Fruit fly (Drosophila melanogaster) whole organism, embryonic: Measurements from ENCODE around the gene Hmt4-20.

Experiments
- Awh ChIP-seq: fragments of 200-800 bp; sonication (Bioruptor generic); IDR thresholded peaks from 2 replicates; pipeline ENCODE4, ENCODE4 v1.3.6; 2022; ENCODE audit warnings: missing biosample characterization, missing genetic modification characterization
- CG10431 ChIP-seq: fragments of 200-800 bp; sonication (Bioruptor generic); optimal IDR thresholded peaks from 3 replicates; lab custom pipeline; 2018; ENCODE audit warnings: missing biosample characterization, mild to moderate bottlenecking, missing genetic modification characterization
- CG11085 ChIP-seq: fragments of 200-800 bp; sonication (Bioruptor generic); IDR thresholded peaks from 2 replicates; pipeline ENCODE4 v1.3.6; 2022; ENCODE audit warnings: missing biosample characterization, missing genetic modification characterization
- CG11560 ChIP-seq: fragments of 200-800 bp; sonication (Bioruptor generic); IDR thresholded peaks from 3 replicates; pipeline ENCODE4 v1.3.6; 2022; ENCODE audit warnings: missing biosample characterization, missing genetic modification characterization
- CG12219 ChIP-seq: fragments of 200-800 bp; sonication (Bioruptor generic); optimal IDR thresholded peaks from 3 replicates; lab custom pipeline; 2018; ENCODE audit warnings: missing biosample characterization, mild to moderate bottlenecking, missing genetic modification characterization
- CG13894 ChIP-seq: fragments of 200-800 bp; sonication (Bioruptor generic); optimal IDR thresholded peaks from 3 replicates; lab custom pipeline; 2018; ENCODE audit warnings: missing biosample characterization, mild to moderate bottlenecking, missing genetic modification characterization, moderate library complexity
- CG16813 ChIP-seq: fragments of 200-800 bp; sonication (Bioruptor generic); IDR thresholded peaks from 3 replicates; pipeline ENCODE4 v1.3.6; 2022; ENCODE audit warnings: missing biosample characterization, missing genetic modification characterization; ENCODE audit not compliant: partially characterized antibody
- CG17186 ChIP-seq: fragments of 200-800 bp; sonication (Bioruptor generic); optimal IDR thresholded peaks from 3 replicates; lab custom pipeline; 2017; ENCODE audit warnings: missing biosample characterization, missing genetic modification reagents, missing genetic modification characterization
- CG17802 ChIP-seq: fragments of 200-800 bp; sonication (Bioruptor generic); optimal IDR thresholded peaks from 2 replicates; lab custom pipeline; 2018; ENCODE audit warnings: missing biosample characterization, mild to moderate bottlenecking, missing genetic modification characterization, moderate library complexity
- CG17829 ChIP-seq: fragments of 200-800 bp; optimal IDR thresholded peaks from 2 replicates; lab custom pipeline; 2019; ENCODE audit warnings: missing biosample characterization, mild to moderate bottlenecking, missing genetic modification characterization, moderate library complexity
- CG18764 ChIP-seq: fragments of 200-800 bp; sonication (Bioruptor generic); optimal IDR thresholded peaks from 3 replicates; lab custom pipeline; 2016; ENCODE audit warnings: missing biosample characterization, missing genetic modification characterization
- CG2129 ChIP-seq: fragments of 200-800 bp; sonication (Bioruptor generic); IDR thresholded peaks from 2 replicates; pipeline ENCODE4 v1.3.6; 2022; ENCODE audit warnings: missing biosample characterization, missing genetic modification characterization; ENCODE audit not compliant: partially characterized antibody
- CG31441 ChIP-seq: fragments of 200-800 bp; sonication (Bioruptor generic); IDR thresholded peaks from 2 replicates; pipeline ENCODE4 v1.3.6; 2022; ENCODE audit warnings: missing biosample characterization, missing genetic modification characterization
- CG42726 ChIP-seq: fragments of 200-800 bp; sonication (Bioruptor generic); IDR thresholded peaks from 2 replicates; pipeline ENCODE4 v1.3.6; 2022; ENCODE audit warnings: missing biosample characterization, missing genetic modification characterization; ENCODE audit not compliant: partially characterized antibody
- CG4730 ChIP-seq: fragments of 200-800 bp; sonication (Bioruptor generic); IDR thresholded peaks from 2 replicates; pipeline ENCODE4 v1.3.6; 2022; ENCODE audit warnings: missing biosample characterization, missing genetic modification characterization
- CG6175 ChIP-seq: fragments of 200-800 bp; sonication (Bioruptor generic); IDR thresholded peaks from 3 replicates; pipeline ENCODE4 v1.3.6; 2022; ENCODE audit warnings: missing biosample characterization, missing genetic modification characterization
- CG6854 ChIP-seq: fragments of 200-800 bp; sonication (Bioruptor generic); optimal IDR thresholded peaks from 3 replicates; lab custom pipeline; 2017; ENCODE audit warnings: missing biosample characterization, mild to moderate bottlenecking, missing genetic modification characterization
- CG7987 ChIP-seq: fragments of 200-800 bp; sonication (Bioruptor generic); optimal IDR thresholded peaks from 2 replicates; lab custom pipeline; 2018; ENCODE audit warnings: missing biosample characterization, mild to moderate bottlenecking, missing genetic modification characterization, moderate library complexity
- CG9727 ChIP-seq: fragments of 200-800 bp; sonication (Bioruptor generic); optimal IDR thresholded peaks from 3 replicates; lab custom pipeline; 2017; ENCODE audit warnings: missing biosample characterization, mild to moderate bottlenecking, missing genetic modification characterization
- Dll ChIP-seq: fragments of 200-800 bp; sonication (Bioruptor generic); IDR thresholded peaks from 4 replicates; pipeline ENCODE4 v1.3.6; 2022; ENCODE audit warnings: missing biosample characterization, missing genetic modification characterization; ENCODE audit not compliant: partially characterized antibody
- Ets65A ChIP-seq: fragments of 200-800 bp; sonication (Bioruptor generic); peaks from one replicate; lab custom pipeline; 2016; ENCODE audit warnings: missing biosample characterization, missing genetic modification characterization
- Fer1 ChIP-seq: fragments of 200-800 bp; sonication (Bioruptor generic); optimal IDR thresholded peaks from 2 replicates; lab custom pipeline; 2017; ENCODE audit warnings: missing biosample characterization, mild to moderate bottlenecking, missing genetic modification characterization
- HLHmδ ChIP-seq: fragments of 200-800 bp; sonication (Bioruptor generic); optimal IDR thresholded peaks from 2 replicates; lab custom pipeline; 2018; ENCODE audit warnings: missing biosample characterization, mild to moderate bottlenecking, missing genetic modification characterization, moderate library complexity
- Hr39 ChIP-seq: fragments of >200 bp; optimal IDR thresholded peaks from 2 replicates; lab custom pipeline; 2017
- Mad ChIP-seq: fragments of 200-800 bp; sonication (Bioruptor generic); optimal IDR thresholded peaks from 2 replicates; lab custom pipeline; 2016; ENCODE audit warnings: missing biosample characterization, missing genetic modification characterization
- NC2α ChIP-seq: fragments of 200-800 bp; sonication (Bioruptor generic); optimal IDR thresholded peaks from 2 replicates; lab custom pipeline; 2016; ENCODE audit warnings: missing biosample characterization, missing genetic modification characterization
- Pdp1 ChIP-seq, 2 experiments: fragments of 200-800 bp; sonication (Bioruptor generic); optimal IDR thresholded peaks; 3 replicates each; lab custom pipeline; 2016; ENCODE audit warnings: missing biosample characterization in 2 of 2, missing genetic modification characterization in 2 of 2, mild to moderate bottlenecking in 1 of 2, moderate library complexity in 1 of 2
- Sox102F ChIP-seq: fragments of 200-800 bp; sonication (Bioruptor generic); optimal IDR thresholded peaks from 2 replicates; lab custom pipeline; 2018; ENCODE audit warnings: missing biosample characterization, mild to moderate bottlenecking, missing genetic modification characterization, moderate library complexity
- Sry-δ ChIP-seq: fragments of 200-800 bp; sonication (Bioruptor generic); optimal IDR thresholded peaks from 2 replicates; lab custom pipeline; 2016; ENCODE audit warnings: missing biosample characterization, missing genetic modification characterization
- YL-1 ChIP-seq: fragments of 200-800 bp; sonication (Bioruptor generic); optimal IDR thresholded peaks from 3 replicates; lab custom pipeline; 2017; ENCODE audit warnings: missing biosample characterization, mild to moderate bottlenecking, missing genetic modification characterization
- ac ChIP-seq: fragments of 200-800 bp; sonication (Bioruptor generic); optimal IDR thresholded peaks from 3 replicates; lab custom pipeline; 2017; ENCODE audit warnings: missing biosample characterization, mild to moderate bottlenecking, missing genetic modification characterization
- al ChIP-seq: fragments of 200-800 bp; sonication (Bioruptor generic); IDR thresholded peaks from 2 replicates; pipeline ENCODE4 v1.3.6; 2022; ENCODE audit warnings: missing biosample characterization, missing genetic modification characterization
- ato ChIP-seq: fragments of 200-800 bp; sonication (Bioruptor generic); IDR thresholded peaks from 2 replicates; pipeline ENCODE4 v1.3.6; 2022; ENCODE audit warnings: missing biosample characterization, missing genetic modification characterization; ENCODE audit not compliant: partially characterized antibody
- emc ChIP-seq: fragments of 200-800 bp; sonication (Bioruptor generic); optimal IDR thresholded peaks from 2 replicates; lab custom pipeline; 2016; ENCODE audit warnings: missing biosample characterization, missing genetic modification characterization
- gce ChIP-seq: fragments of 200-800 bp; sonication (Bioruptor generic); IDR thresholded peaks from 3 replicates; pipeline ENCODE4 v1.3.6; 2022; ENCODE audit warnings: missing biosample characterization, missing genetic modification characterization
- gem ChIP-seq: fragments of 200-800 bp; sonication (Bioruptor generic); optimal IDR thresholded peaks from 2 replicates; lab custom pipeline; 2019; ENCODE audit warnings: missing biosample characterization, mild to moderate bottlenecking, missing genetic modification characterization, moderate library complexity
- ind ChIP-seq: fragments of 200-800 bp; sonication (Bioruptor generic); optimal IDR thresholded peaks from 3 replicates; lab custom pipeline; 2016; ENCODE audit warnings: missing biosample characterization, missing genetic modification characterization
- kah ChIP-seq: fragments of 200-800 bp; sonication (Bioruptor generic); optimal IDR thresholded peaks from 2 replicates; lab custom pipeline; 2018; ENCODE audit warnings: missing biosample characterization, mild to moderate bottlenecking, missing genetic modification characterization
- ken ChIP-seq: fragments of 200-800 bp; sonication (Bioruptor generic); IDR thresholded peaks from 3 replicates; pipeline ENCODE4 v1.3.6; 2022; ENCODE audit warnings: missing biosample characterization, missing genetic modification characterization
- klu ChIP-seq: fragments of 200-800 bp; sonication (Bioruptor generic); IDR thresholded peaks from 2 replicates; pipeline ENCODE4 v1.3.6; 2022; ENCODE audit warnings: missing biosample characterization, missing genetic modification characterization
- lilli ChIP-seq: fragments of 200-800 bp; sonication (Bioruptor generic); optimal IDR thresholded peaks from 3 replicates; lab custom pipeline; 2016; ENCODE audit warnings: missing biosample characterization, missing genetic modification characterization
- nerfin-2 ChIP-seq: fragments of 200-800 bp; sonication (Bioruptor generic); IDR thresholded peaks from 2 replicates; pipeline ENCODE4 v1.3.6; 2022; ENCODE audit warnings: missing biosample characterization, missing genetic modification characterization; ENCODE audit not compliant: partially characterized antibody
- otp ChIP-seq: fragments of 200-800 bp; sonication (Bioruptor generic); IDR thresholded peaks from 3 replicates; pipeline ENCODE4, ENCODE4 v1.3.6; 2022; ENCODE audit warnings: missing biosample characterization, missing genetic modification characterization
- phol ChIP-seq: fragments of 200-800 bp; sonication (Bioruptor generic); optimal IDR thresholded peaks from 3 replicates; lab custom pipeline; 2018; ENCODE audit warnings: missing biosample characterization, mild to moderate bottlenecking, missing genetic modification characterization, moderate library complexity
- sc ChIP-seq, 3 experiments: fragments of >200 bp in 2 of 3; fragments of 200-800 bp in 1 of 3; sonication (Bioruptor generic) in 1 of 3; optimal IDR thresholded peaks; 2 replicates in 2 of 3; 3 replicates in 1 of 3; lab custom pipeline; 2017; ENCODE audit warnings: mild to moderate bottlenecking in 1 of 3, missing biosample characterization in 1 of 3, missing genetic modification characterization in 1 of 3, missing genetic modification reagents in 1 of 3
- scrt ChIP-seq: fragments of 200-800 bp; sonication (Bioruptor generic); optimal IDR thresholded peaks from 2 replicates; lab custom pipeline; 2018; ENCODE audit warnings: missing biosample characterization, mild to moderate bottlenecking, missing genetic modification characterization, moderate library complexity
- sens ChIP-seq: fragments of 200-800 bp; sonication (Bioruptor generic); peaks from one replicate; lab custom pipeline; 2016; ENCODE audit warnings: missing biosample characterization, missing genetic modification characterization
- sim ChIP-seq: fragments of 200-800 bp; sonication (Bioruptor generic); IDR thresholded peaks from 2 replicates; pipeline ENCODE4 v1.3.6; 2022; ENCODE audit warnings: missing biosample characterization, missing genetic modification characterization
- slou ChIP-seq: fragments of 200-800 bp; sonication (Bioruptor generic); optimal IDR thresholded peaks from 3 replicates; lab custom pipeline; 2016; ENCODE audit warnings: missing biosample characterization, missing genetic modification characterization
- sqz ChIP-seq: fragments of 200-800 bp; sonication (Bioruptor generic); optimal IDR thresholded peaks from 3 replicates; lab custom pipeline; 2018; ENCODE audit warnings: missing biosample characterization, mild to moderate bottlenecking, missing genetic modification characterization
- unc-4 ChIP-seq: fragments of 200-800 bp; sonication (Bioruptor generic); IDR thresholded peaks from 2 replicates; pipeline ENCODE4 v1.3.6; 2022; ENCODE audit warnings: missing biosample characterization, missing genetic modification characterization; ENCODE audit not compliant: partially characterized antibody

Hmt4-20 gene

DNA sequence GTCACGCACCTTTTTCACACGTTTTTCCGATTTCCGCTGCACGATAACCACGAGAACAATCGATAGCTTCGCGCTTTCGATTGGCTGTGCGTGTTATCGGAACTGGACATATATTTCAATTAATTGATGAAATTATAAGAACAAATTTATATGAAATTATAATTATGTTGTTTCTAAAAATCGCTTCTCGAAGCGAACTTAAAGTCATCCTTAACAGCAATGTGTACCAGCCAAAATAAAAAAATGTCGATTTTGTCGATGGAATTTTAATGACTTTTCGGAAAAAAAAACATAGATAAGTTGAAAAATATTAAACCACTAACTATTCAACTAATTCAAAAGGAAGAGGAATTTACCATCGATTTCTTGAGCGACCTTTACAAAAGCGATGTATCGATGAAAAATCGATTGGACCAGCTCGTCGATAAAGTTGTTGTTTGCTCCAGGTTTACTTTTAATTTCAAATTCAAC, 30.6 kb downstream of the Hmt4-20 start, which contains the start of the genes CG13364 and Hinfp (continued):
- TF ChIP-seq YL-1 (GFP tag; lab: Kevin White, UChicago) (peak; percentile 22), Awh (GFP tag; lab: Robert Waterston, UW) (no peak), CG17186 (GFP tag; lab: Kevin White, UChicago) (peak; percentile 19), CG10431 (GFP tag; lab: Kevin White, UChicago) (no peak), gem (tag; lab: Kevin White, UChicago) (peak; percentile 19), lilli (peak; percentile 4), Fer1 (GFP tag; lab: Kevin White, UChicago) (peak; percentile 37), ato (GFP tag; lab: Robert Waterston, UW) (peak; percentile 54), Dll (GFP tag; lab: Robert Waterston, UW) (peak; percentile 84), scrt (GFP tag; lab: Kevin White, UChicago) (no peak), sqz (GFP tag; lab: Kevin White, UChicago) (no peak), NC2α (GFP tag; lab: Kevin White, UChicago) (no peak), ac (GFP tag; lab: Kevin White, UChicago) (no peak), sim (GFP tag; lab: Robert Waterston, UW) (no peak), CG11560 (tag; lab: Robert Waterston, UW) (no peak), klu (GFP tag; lab: Robert Waterston, UW) (no peak), CG6175 (GFP tag; lab: Robert Waterston, UW) (no peak), HLHmδ (GFP tag; lab: Kevin White, UChicago) (no peak), CG2129 (GFP tag; lab: Robert Waterston, UW) (peak; percentile 23), Sox102F (GFP tag; lab: Kevin White, UChicago) (no peak), CG4730 (GFP tag; lab: Robert Waterston, UW) (no peak), CG17829 (tag; lab: Kevin White, UChicago) (peak; percentile 54), CG11085 (no peak), otp (no peak), sc (optimal IDR thresholded peaks at IDR 0.05; lab: Kevin White, UChicago) (no peak), sc (GFP tag; optimal IDR thresholded peaks at IDR 0.05; lab: Kevin White, UChicago) (no peak), Mad (GFP tag; lab: Kevin White, UChicago) (no peak), CG6854 (no peak), CG13894 (tag; lab: Kevin White, UChicago) (no peak), kah (GFP tag; lab: Kevin White, UChicago) (no peak), CG9727 (peak; percentile 30), Sry-δ (GFP tag; lab: Kevin White, UChicago) (peak; percentile 45), sens (peak; percentile 32), CG16813 (GFP tag; lab: Robert Waterston, UW) (peak; percentile 82), CG17802 (tag; lab: Kevin White, UChicago) (no peak), CG12219 (no peak), CG18764 (GFP tag; lab: Kevin White, UChicago) (no peak), unc-4 (GFP tag; lab: Robert Waterston, UW) (peak; percentile 78), nerfin-2 (GFP tag; lab: Robert Waterston, UW) (peak; percentile 89), Hr39 (lab: Kevin White, UChicago) (no peak), CG42726 (GFP tag; lab: Robert Waterston, UW) (no peak), al (GFP tag; lab: Robert Waterston, UW) (no peak), ken (GFP tag; lab: Robert Waterston, UW) (no peak), phol (tag; lab: Kevin White, UChicago) (no peak), Pdp1 (GFP tag; optimal IDR thresholded peaks at IDR 0.05; lab: Kevin White, UChicago) (no peak), CG31441 (GFP tag; lab: Robert Waterston, UW) (peak; percentile 39; the same call in 1 of the 2 replicates), slou (no peak), emc (GFP tag; lab: Kevin White, UChicago) (no peak), gce (GFP tag; lab: Robert Waterston, UW) (no peak), Ets65A (no peak), ind (GFP tag; lab: Kevin White, UChicago) (no peak), CG7987 (GFP tag; lab: Kevin White, UChicago) (no peak)
